ENCODE assay signal across 1 fruit fly cellular context in the genomic region with DNA sequence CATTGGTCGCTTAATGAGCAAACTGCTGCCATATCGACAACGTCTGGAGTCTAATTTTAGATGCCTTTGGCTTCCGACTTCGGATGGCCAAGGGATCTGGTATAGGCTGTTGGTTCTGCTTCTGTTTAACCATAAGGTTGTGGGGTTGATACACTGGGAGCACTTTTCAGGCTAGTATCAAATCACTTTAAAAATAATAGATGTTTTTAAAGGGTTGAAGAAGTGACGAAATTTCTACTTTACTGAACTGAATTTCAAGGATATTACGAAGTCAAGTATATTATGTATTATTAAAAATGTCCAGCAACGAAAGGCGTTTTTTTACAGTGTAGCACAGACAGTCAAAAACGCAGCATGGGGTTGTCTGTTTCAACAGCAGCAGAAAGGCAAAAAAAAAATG.
TF ChIP-seq lines count a peak whose summit lies in the region.

No protein-coding gene starts in this region.

TF ChIP-seq in whole organism, embryonic, 481 proteins besides CTCF, POLR2A, EP300 and RAD21 (continued from another document and continues in another):
- TF ChIP-seq CG14667 (GFP tag; IDR thresholded peaks at IDR 0.05; lab: Robert Waterston, UW) (peak; percentile 71; the same call in 1 of the 2 replicates), CG7963 (GFP tag; IDR thresholded peaks at IDR 0.05; lab: Robert Waterston, UW; ENCODE audit: partially characterized antibody) (no peak), Myb (GFP tag; optimal IDR thresholded peaks at IDR 0.05; lab: Kevin White, UChicago) (no peak), CG2889 (GFP tag; IDR thresholded peaks at IDR 0.05; lab: Robert Waterston, UW) (no peak), CG18262 (tag; optimal IDR thresholded peaks at IDR 0.05; lab: Kevin White, UChicago) (peak; percentile 94), slbo (GFP tag; IDR thresholded peaks at IDR 0.05; lab: Robert Waterston, UW) (peak; percentile 69), gsb (GFP tag; IDR thresholded peaks at IDR 0.05; lab: Robert Waterston, UW) (peak; percentile 43; the same call in 1 of the 2 replicates), pros (GFP tag; optimal IDR thresholded peaks at IDR 0.05; lab: Kevin White, UChicago) (no peak), Sry-β (GFP tag; optimal IDR thresholded peaks at IDR 0.05; lab: Kevin White, UChicago) (peak; percentile 53), nmo (GFP tag; optimal IDR thresholded peaks at IDR 0.05; lab: Kevin White, UChicago) (peak; percentile 93), CG18764 (GFP tag; optimal IDR thresholded peaks at IDR 0.05; lab: Kevin White, UChicago) (peak; percentile 87), Dip2 (GFP tag; IDR thresholded peaks at IDR 0.05; lab: Robert Waterston, UW) (no peak), bab2 (GFP tag; optimal IDR thresholded peaks at IDR 0.05; lab: Kevin White, UChicago) (peak; percentile 84), CG9437 (GFP tag; optimal IDR thresholded peaks at IDR 0.05; lab: Kevin White, UChicago) (peak; percentile 68), lab (GFP tag; optimal IDR thresholded peaks at IDR 0.05; lab: Kevin White, UChicago) (peak; percentile 90), danr (GFP tag; IDR thresholded peaks at IDR 0.05; lab: Robert Waterston, UW) (peak; percentile 71), Rx (GFP tag; IDR thresholded peaks at IDR 0.05; lab: Robert Waterston, UW) (peak; percentile 78), Mad (GFP tag; optimal IDR thresholded peaks at IDR 0.05; lab: Kevin White, UChicago) (peak; percentile 57), H15 (GFP tag; IDR thresholded peaks at IDR 0.05; lab: Robert Waterston, UW) (peak; percentile 82), CG32772 (GFP tag; IDR thresholded peaks at IDR 0.05; lab: Robert Waterston, UW) (peak; percentile 87), jumu (GFP tag; optimal IDR thresholded peaks at IDR 0.05; lab: Kevin White, UChicago) (peak; percentile 59), fu2 (GFP tag; optimal IDR thresholded peaks at IDR 0.05; lab: Kevin White, UChicago) (peak; percentile 8), CG1832 (GFP tag; optimal IDR thresholded peaks at IDR 0.05; lab: Kevin White, UChicago) (no peak), otp (GFP tag; IDR thresholded peaks at IDR 0.05; lab: Robert Waterston, UW) (peak; percentile 79), CG8478 (optimal IDR thresholded peaks at IDR 0.05; lab: Kevin White, UChicago) (no peak), CG6254 (GFP tag; optimal IDR thresholded peaks at IDR 0.05; lab: Kevin White, UChicago) (peak; percentile 90), hb (GFP tag; IDR thresholded peaks at IDR 0.05; lab: Robert Waterston, UW; ENCODE audit: partially characterized antibody) (no peak), CG3163 (GFP tag; optimal IDR thresholded peaks at IDR 0.05; lab: Kevin White, UChicago) (peak; percentile 40), CG34376 (GFP tag; optimal IDR thresholded peaks at IDR 0.05; lab: Kevin White, UChicago) (no peak), CG1529 (GFP tag; optimal IDR thresholded peaks at IDR 0.05; lab: Kevin White, UChicago) (peak; percentile 78), inv (GFP tag; IDR thresholded peaks at IDR 0.05; lab: Robert Waterston, UW; ENCODE audit: partially characterized antibody) (no peak), CG2129 (GFP tag; IDR thresholded peaks at IDR 0.05; lab: Robert Waterston, UW; ENCODE audit: partially characterized antibody) (no peak), CG11456 (GFP tag; IDR thresholded peaks at IDR 0.05; lab: Robert Waterston, UW) (no peak; the same call in 2 of the 3 replicates), CG6854 (GFP tag; optimal IDR thresholded peaks at IDR 0.05; lab: Kevin White, UChicago) (peak; percentile 59), corto (GFP tag; optimal IDR thresholded peaks at IDR 0.05; lab: Kevin White, UChicago) (no peak), CG13296 (GFP tag; optimal IDR thresholded peaks at IDR 0.05; lab: Kevin White, UChicago) (peak; percentile 79), B-H2 (GFP tag; optimal IDR thresholded peaks at IDR 0.05; lab: Kevin White, UChicago) (no peak), Chrac-16 (GFP tag; optimal IDR thresholded peaks at IDR 0.05; lab: Kevin White, UChicago) (peak; percentile 70), gsb-n (tag; optimal IDR thresholded peaks at IDR 0.05; lab: Kevin White, UChicago) (peak; percentile 91), CG3281 (GFP tag; optimal IDR thresholded peaks at IDR 0.05; lab: Kevin White, UChicago) (peak; percentile 81), zen (tag; optimal IDR thresholded peaks at IDR 0.05; lab: Kevin White, UChicago) (peak; percentile 88), CG8924 (tag; optimal IDR thresholded peaks at IDR 0.05; lab: Kevin White, UChicago) (peak; percentile 93), Kr (GFP tag; optimal IDR thresholded peaks at IDR 0.05; lab: Kevin White, UChicago) (peak; percentile 57), Abd-B (GFP tag; optimal IDR thresholded peaks at IDR 0.05; lab: Kevin White, UChicago) (peak; percentile 81), Hand (GFP tag; optimal IDR thresholded peaks at IDR 0.05; lab: Kevin White, UChicago) (peak; percentile 67), Six4 (GFP tag; optimal IDR thresholded peaks at IDR 0.05; lab: Kevin White, UChicago) (peak; percentile 90), Hmx (GFP tag; optimal IDR thresholded peaks at IDR 0.05; lab: Kevin White, UChicago) (no peak), ci (GFP tag; IDR thresholded peaks at IDR 0.05; lab: Robert Waterston, UW) (peak; percentile 90), CG4424 (GFP tag; optimal IDR thresholded peaks at IDR 0.05; lab: Kevin White, UChicago) (peak; percentile 93), dm (GFP tag; optimal IDR thresholded peaks at IDR 0.05; lab: Kevin White, UChicago) (peak; percentile 47), CG17912 (GFP tag; optimal IDR thresholded peaks at IDR 0.05; lab: Kevin White, UChicago) (no peak), Dll (GFP tag; IDR thresholded peaks at IDR 0.05; lab: Robert Waterston, UW; ENCODE audit: partially characterized antibody) (no peak), zf30C (GFP tag; optimal IDR thresholded peaks at IDR 0.05; lab: Kevin White, UChicago) (peak; percentile 93), Fer2 (tag; optimal IDR thresholded peaks at IDR 0.05; lab: Kevin White, UChicago) (peak; percentile 26), CG10321 (GFP tag; IDR thresholded peaks at IDR 0.05; lab: Robert Waterston, UW) (peak; percentile 42; the same call in 1 of the 2 replicates), CHES-1-like (GFP tag; optimal IDR thresholded peaks at IDR 0.05; lab: Kevin White, UChicago) (peak; percentile 57), Ptx1 (GFP tag; IDR thresholded peaks at IDR 0.05; lab: Robert Waterston, UW) (peak; percentile 79), so (GFP tag; IDR thresholded peaks at IDR 0.05; lab: Robert Waterston, UW) (peak; percentile 81; the same call in 2 of the 3 replicates), CG4707 (GFP tag; optimal IDR thresholded peaks at IDR 0.05; lab: Kevin White, UChicago) (peak; percentile 77), CG6175 (GFP tag; IDR thresholded peaks at IDR 0.05; lab: Robert Waterston, UW) (peak; percentile 46; the same call in 1 of the 3 replicates), CG2875 (GFP tag; optimal IDR thresholded peaks at IDR 0.05; lab: Kevin White, UChicago) (peak; percentile 78), CG31388 (GFP tag; optimal IDR thresholded peaks at IDR 0.05; lab: Kevin White, UChicago) (peak; percentile 75), ken (GFP tag; IDR thresholded peaks at IDR 0.05; lab: Robert Waterston, UW) (peak; percentile 79), Hr51 (GFP tag; optimal IDR thresholded peaks at IDR 0.05; lab: Kevin White, UChicago) (peak; percentile 33 to 80), HmgD (GFP tag; optimal IDR thresholded peaks at IDR 0.05; lab: Kevin White, UChicago) (no peak), Spps (tag; optimal IDR thresholded peaks at IDR 0.05; lab: Kevin White, UChicago) (peak; percentile 86), Fer3 (tag; optimal IDR thresholded peaks at IDR 0.05; lab: Kevin White, UChicago) (peak; percentile 76), dati (GFP tag; IDR thresholded peaks at IDR 0.05; lab: Robert Waterston, UW) (peak; percentile 79), Lim3 (GFP tag; IDR thresholded peaks at IDR 0.05; lab: Robert Waterston, UW) (peak; percentile 49; the same call in 1 of the 2 replicates), Atf-2 (GFP tag; optimal IDR thresholded peaks at IDR 0.05; lab: Kevin White, UChicago) (peak; percentile 50), CG1602 (GFP tag; optimal IDR thresholded peaks at IDR 0.05; lab: Kevin White, UChicago) (peak; percentile 80), CG4854 (GFP tag; optimal IDR thresholded peaks at IDR 0.05; lab: Kevin White, UChicago) (peak; percentile 82), Med (GFP tag; lab: Kevin White, UChicago) (peak; percentile 96), Xbp1 (GFP tag; optimal IDR thresholded peaks at IDR 0.05; lab: Kevin White, UChicago) (peak; percentile 83), trh (GFP tag; optimal IDR thresholded peaks at IDR 0.05; lab: Kevin White, UChicago) (peak; percentile 22), sens-2 (GFP tag; IDR thresholded peaks at IDR 0.05; lab: Robert Waterston, UW) (peak; percentile 57; the same call in 1 of the 2 replicates), stwl (tag; optimal IDR thresholded peaks at IDR 0.05; lab: Kevin White, UChicago) (peak; percentile 47), Antp (GFP tag; optimal IDR thresholded peaks at IDR 0.05; lab: Kevin White, UChicago) (peak; percentile 65), al (GFP tag; IDR thresholded peaks at IDR 0.05; lab: Robert Waterston, UW) (0 out of 2 replicates have a peak, but pooled peaks have one; percentile 8), shn (GFP tag; optimal IDR thresholded peaks at IDR 0.05; lab: Kevin White, UChicago) (peak; percentile 43), CG42726 (GFP tag; IDR thresholded peaks at IDR 0.05; lab: Robert Waterston, UW; ENCODE audit: partially characterized antibody) (no peak), lov (optimal IDR thresholded peaks at IDR 0.05; lab: Kevin White, UChicago) (no peak), lov (GFP tag; IDR thresholded peaks at IDR 0.05; lab: Robert Waterston, UW) (peak; percentile 83; the same call in 2 of the 3 replicates), CG16813 (GFP tag; IDR thresholded peaks at IDR 0.05; lab: Robert Waterston, UW; ENCODE audit: partially characterized antibody) (no peak), Sry-δ (GFP tag; optimal IDR thresholded peaks at IDR 0.05; lab: Kevin White, UChicago) (peak; percentile 47), CG13624 (GFP tag; optimal IDR thresholded peaks at IDR 0.05; lab: Kevin White, UChicago) (peak; percentile 45), CG14441 (GFP tag; IDR thresholded peaks at IDR 0.05; lab: Robert Waterston, UW) (peak; percentile 77), pita (GFP tag; optimal IDR thresholded peaks at IDR 0.05; lab: Kevin White, UChicago) (no peak), CG11696 (GFP tag; IDR thresholded peaks at IDR 0.05; lab: Robert Waterston, UW) (peak; percentile 69), CG9215 (GFP tag; IDR thresholded peaks at IDR 0.05; lab: Robert Waterston, UW) (no peak), CG15011 (GFP tag; optimal IDR thresholded peaks at IDR 0.05; lab: Kevin White, UChicago) (peak; percentile 66), ap (GFP tag; IDR thresholded peaks at IDR 0.05; lab: Robert Waterston, UW) (peak; percentile 65), D (optimal IDR thresholded peaks at IDR 0.05; lab: Kevin White, UChicago) (no peak), D (GFP tag; optimal IDR thresholded peaks at IDR 0.05; lab: Kevin White, UChicago) (peak; percentile 92), CG10366 (GFP tag; IDR thresholded peaks at IDR 0.05; lab: Robert Waterston, UW) (peak; percentile 80), crc (GFP tag; optimal IDR thresholded peaks at IDR 0.05; lab: Kevin White, UChicago) (peak; percentile 37), da (GFP tag; optimal IDR thresholded peaks at IDR 0.05; lab: Kevin White, UChicago) (peak; percentile 56), CG13287 (GFP tag; IDR thresholded peaks at IDR 0.05; lab: Robert Waterston, UW; ENCODE audit: partially characterized antibody) (no peak), Poxn (GFP tag; IDR thresholded peaks at IDR 0.05; lab: Robert Waterston, UW) (no peak), CG6683 (GFP tag; optimal IDR thresholded peaks at IDR 0.05; lab: Kevin White, UChicago) (peak; percentile 53), dmrt99B (tag; optimal IDR thresholded peaks at IDR 0.05; lab: Kevin White, UChicago) (peak; percentile 91), CG2678 (tag; optimal IDR thresholded peaks at IDR 0.05; lab: Kevin White, UChicago) (peak; percentile 87), odd (GFP tag; optimal IDR thresholded peaks at IDR 0.05; lab: Kevin White, UChicago) (peak; percentile 79), CG10654 (GFP tag; optimal IDR thresholded peaks at IDR 0.05; lab: Kevin White, UChicago) (peak; percentile 84), Neu2 (GFP tag; optimal IDR thresholded peaks at IDR 0.05; lab: Kevin White, UChicago; ENCODE audit: borderline replicate concordance) (peak; percentile 4), PHDP (tag; optimal IDR thresholded peaks at IDR 0.05; lab: Kevin White, UChicago) (peak; percentile 83), pan (optimal IDR thresholded peaks at IDR 0.05; lab: Kevin White, UChicago) (no peak), pan (GFP tag; optimal IDR thresholded peaks at IDR 0.05 in 1 of 2, IDR thresholded peaks at IDR 0.05 in 1 of 2) (peak in 1 of 2 experiments; percentile 89), Usf (GFP tag; optimal IDR thresholded peaks at IDR 0.05; lab: Kevin White, UChicago) (no peak), TFAM (GFP tag; optimal IDR thresholded peaks at IDR 0.05; lab: Kevin White, UChicago) (peak; percentile 62), ac (GFP tag; optimal IDR thresholded peaks at IDR 0.05; lab: Kevin White, UChicago) (peak; percentile 89), Ets97D (GFP tag; optimal IDR thresholded peaks at IDR 0.05; lab: Kevin White, UChicago) (peak; percentile 50), her (GFP tag; optimal IDR thresholded peaks at IDR 0.05; lab: Kevin White, UChicago) (peak; percentile 41), CrebB (tag; optimal IDR thresholded peaks at IDR 0.05; lab: Kevin White, UChicago) (peak; percentile 69), tgo (GFP tag; IDR thresholded peaks at IDR 0.05; lab: Robert Waterston, UW) (peak; percentile 82), CG30020 (tag; optimal IDR thresholded peaks at IDR 0.05; lab: Kevin White, UChicago) (peak; percentile 43), CG9932 (GFP tag; IDR thresholded peaks at IDR 0.05; lab: Robert Waterston, UW) (peak; percentile 49), hkb (optimal IDR thresholded peaks at IDR 0.05; lab: Kevin White, UChicago) (no peak), hkb (GFP tag; IDR thresholded peaks at IDR 0.05; lab: Robert Waterston, UW) (peak; percentile 86), cato (GFP tag; optimal IDR thresholded peaks at IDR 0.05; lab: Kevin White, UChicago; ENCODE audit: borderline replicate concordance) (peak; percentile 59), HLH3B (GFP tag; IDR thresholded peaks at IDR 0.05; lab: Robert Waterston, UW) (peak; percentile 82), CG14710 (tag; optimal IDR thresholded peaks at IDR 0.05; lab: Kevin White, UChicago) (peak; percentile 95), nerfin-2 (GFP tag; IDR thresholded peaks at IDR 0.05; lab: Robert Waterston, UW; ENCODE audit: partially characterized antibody) (no peak), CG1024 (GFP tag; IDR thresholded peaks at IDR 0.05; lab: Robert Waterston, UW) (peak; percentile 80), CG11398 (GFP tag; optimal IDR thresholded peaks at IDR 0.05; lab: Kevin White, UChicago) (peak; percentile 44)
